Fruit fly (Drosophila melanogaster) S2 (cell line): ENCODE results near the gene CG31231.

Experiments
- CG8478 ChIP-seq: fragments of >200 bp; optimal IDR thresholded peaks from 2 replicates; lab custom pipeline; 2018
- CTCF ChIP-seq, 2 experiments: fragments of >200 bp; optimal IDR thresholded peaks; 2 replicates each; lab custom pipeline; 2018

dm6 chr3R:18692619-18693018 lies 27.5 kb downstream of the CG31231 start, which contains the start of gene Muc91C:
- TF ChIP-seq CTCF (optimal IDR thresholded peaks at IDR 0.05; lab: Kevin White, UChicago): no peak
- no peak for TF ChIP-seq CG8478 (lab: Kevin White, UChicago)
